Fruit fly (Drosophila melanogaster): Measurements from ENCODE around the gene CG32262.

The CG32262 gene

dm6 chr3L:3786344-3787076, 23.5 kb downstream of the CG32262 start (continued):
- TF ChIP-seq Stat92E (GFP tag; optimal IDR thresholded peaks at IDR 0.05) (no peak), pho (GFP tag; optimal IDR thresholded peaks at IDR 0.05) (no peak), CG11696 (GFP tag; IDR thresholded peaks at IDR 0.05) (no peak; the same call in 1 of the 2 replicates), vnd (GFP tag; IDR thresholded peaks at IDR 0.05; ENCODE audit: partially characterized antibody) (no peak), tap (tag; optimal IDR thresholded peaks at IDR 0.05) (peak; percentile 59), CG13894 (tag; optimal IDR thresholded peaks at IDR 0.05) (no peak), sens-2 (GFP tag; IDR thresholded peaks at IDR 0.05) (no peak), CG6272 (GFP tag; IDR thresholded peaks at IDR 0.05) (no peak), crol (GFP tag; IDR thresholded peaks at IDR 0.05) (no peak), CG10959 (GFP tag; IDR thresholded peaks at IDR 0.05) (no peak), twi (tag; optimal IDR thresholded peaks at IDR 0.05) (no peak), NK7.1 (GFP tag; optimal IDR thresholded peaks at IDR 0.05) (no peak), CG15514 (GFP tag; optimal IDR thresholded peaks at IDR 0.05) (no peak), pan (optimal IDR thresholded peaks at IDR 0.05) (no peak), pan (GFP tag; optimal IDR thresholded peaks at IDR 0.05 in 1 of 2, IDR thresholded peaks at IDR 0.05 in 1 of 2) (peak in 1 of 2 experiments; percentile 58), Dad (GFP tag; optimal IDR thresholded peaks at IDR 0.05) (no peak), odd (GFP tag; optimal IDR thresholded peaks at IDR 0.05) (no peak), shn (GFP tag; optimal IDR thresholded peaks at IDR 0.05) (no peak), CG17612 (GFP tag; IDR thresholded peaks at IDR 0.05) (no peak), CG2678 (tag; optimal IDR thresholded peaks at IDR 0.05) (peak; percentile 71), Fer3 (tag; optimal IDR thresholded peaks at IDR 0.05) (peak; percentile 47), Kr (GFP tag; optimal IDR thresholded peaks at IDR 0.05) (no peak), Vsx1 (GFP tag; optimal IDR thresholded peaks at IDR 0.05) (peak; percentile 25), CG17361 (GFP tag; IDR thresholded peaks at IDR 0.05) (no peak), CG2202 (tag; optimal IDR thresholded peaks at IDR 0.05) (no peak), jigr1 (GFP tag; IDR thresholded peaks at IDR 0.05) (no peak), Max (GFP tag; optimal IDR thresholded peaks at IDR 0.05) (no peak), ro (GFP tag; IDR thresholded peaks at IDR 0.05) (no peak), CG16813 (GFP tag; IDR thresholded peaks at IDR 0.05; ENCODE audit: partially characterized antibody) (no peak), CG7786 (GFP tag; optimal IDR thresholded peaks at IDR 0.05) (no peak), Ada2b (GFP tag; IDR thresholded peaks at IDR 0.05) (no peak; the same call in 1 of the 2 replicates), CG10543 (GFP tag; optimal IDR thresholded peaks at IDR 0.05) (no peak), pum (GFP tag; optimal IDR thresholded peaks at IDR 0.05) (no peak), sd (tag; optimal IDR thresholded peaks at IDR 0.05) (peak; percentile 43), Hr51 (GFP tag; optimal IDR thresholded peaks at IDR 0.05) (peak in 1 of 2 experiments; percentile 73), Neu2 (GFP tag; optimal IDR thresholded peaks at IDR 0.05; ENCODE audit: borderline replicate concordance) (no peak), CG9817 (tag; optimal IDR thresholded peaks at IDR 0.05) (peak; percentile 41), fd102C (GFP tag; optimal IDR thresholded peaks at IDR 0.05) (no peak), CG9437 (GFP tag; optimal IDR thresholded peaks at IDR 0.05) (peak; percentile 48), CG6689 (GFP tag; IDR thresholded peaks at IDR 0.05) (peak; percentile 58; the same call in 1 of the 2 replicates), zen (tag; optimal IDR thresholded peaks at IDR 0.05) (no peak), Abd-B (GFP tag; optimal IDR thresholded peaks at IDR 0.05) (no peak), sqz (GFP tag; optimal IDR thresholded peaks at IDR 0.05) (no peak), HHEX (GFP tag; optimal IDR thresholded peaks at IDR 0.05) (no peak), Antp (GFP tag; optimal IDR thresholded peaks at IDR 0.05) (no peak), CG6813 (GFP tag; optimal IDR thresholded peaks at IDR 0.05) (no peak), cg (GFP tag; optimal IDR thresholded peaks at IDR 0.05) (no peak), CG43689 (GFP tag; IDR thresholded peaks at IDR 0.05) (no peak), CG4424 (GFP tag; optimal IDR thresholded peaks at IDR 0.05) (no peak)
